Fruit fly (Drosophila melanogaster): ENCODE results near the gene Tsp86D.

Tsp86D gene

dm6 chr3R:10888633-10889519, 20.4 kb downstream of the Tsp86D start (continued):
- TF ChIP-seq CG32532 (GFP tag; IDR thresholded peaks at IDR 0.05) (peak; percentile 73), CG4730 (GFP tag; IDR thresholded peaks at IDR 0.05) (no peak), lmd (GFP tag; IDR thresholded peaks at IDR 0.05) (peak; percentile 47; the same call in 1 of the 2 replicates), CG8924 (tag; optimal IDR thresholded peaks at IDR 0.05) (no peak), CG6791 (GFP tag; IDR thresholded peaks at IDR 0.05; ENCODE audit: partially characterized antibody) (no peak), tx (GFP tag; optimal IDR thresholded peaks at IDR 0.05) (no peak), CG14441 (GFP tag; IDR thresholded peaks at IDR 0.05) (peak; percentile 38; the same call in 1 of the 2 replicates), CG1024 (GFP tag; IDR thresholded peaks at IDR 0.05) (no peak), CG31388 (GFP tag; optimal IDR thresholded peaks at IDR 0.05) (no peak), ken (GFP tag; IDR thresholded peaks at IDR 0.05) (no peak), run (tag; optimal IDR thresholded peaks at IDR 0.05) (no peak), trh (GFP tag; optimal IDR thresholded peaks at IDR 0.05) (no peak), Ptx1 (GFP tag; IDR thresholded peaks at IDR 0.05) (no peak; the same call in 1 of the 2 replicates), CG12219 (GFP tag; optimal IDR thresholded peaks at IDR 0.05) (no peak), so (GFP tag; IDR thresholded peaks at IDR 0.05) (peak; percentile 51; the same call in 1 of the 3 replicates), pfk (GFP tag; optimal IDR thresholded peaks at IDR 0.05) (no peak), Usf (GFP tag; optimal IDR thresholded peaks at IDR 0.05) (no peak), seq (GFP tag; IDR thresholded peaks at IDR 0.05) (peak; percentile 20; the same call in 1 of the 2 replicates), Hr39 (optimal IDR thresholded peaks at IDR 0.05) (no peak), CG9932 (GFP tag; IDR thresholded peaks at IDR 0.05) (peak; percentile 75), CrebB (tag; optimal IDR thresholded peaks at IDR 0.05) (peak; percentile 42), CG6683 (GFP tag; optimal IDR thresholded peaks at IDR 0.05) (no peak), pnt (GFP tag; optimal IDR thresholded peaks at IDR 0.05) (no peak), CG10366 (GFP tag; IDR thresholded peaks at IDR 0.05) (peak; percentile 40), sc (optimal IDR thresholded peaks at IDR 0.05) (no peak), sc (GFP tag; optimal IDR thresholded peaks at IDR 0.05) (no peak), CG18476 (GFP tag; optimal IDR thresholded peaks at IDR 0.05) (no peak), sug (tag; optimal IDR thresholded peaks at IDR 0.05) (peak; percentile 51), Pdp1 (GFP tag; optimal IDR thresholded peaks at IDR 0.05) (peak in 1 of 2 experiments; percentile 70), GATAe (GFP tag; conservative IDR thresholded peaks at IDR 0.05) (no peak), HmgD (GFP tag; optimal IDR thresholded peaks at IDR 0.05) (no peak), en (GFP tag; optimal IDR thresholded peaks at IDR 0.05) (no peak), dmrt11E (tag; optimal IDR thresholded peaks at IDR 0.05) (no peak), Adf1 (GFP tag; IDR thresholded peaks at IDR 0.05) (peak; percentile 52; the same call in 1 of the 2 replicates), sisA (GFP tag; IDR thresholded peaks at IDR 0.05) (no peak; the same call in 1 of the 2 replicates), psq (GFP tag; optimal IDR thresholded peaks at IDR 0.05) (no peak), Mrtf (GFP tag; IDR thresholded peaks at IDR 0.05) (no peak), ems (GFP tag; optimal IDR thresholded peaks at IDR 0.05) (peak; percentile 30), CG18599 (GFP tag; optimal IDR thresholded peaks at IDR 0.05) (peak; percentile 38), CG3838 (GFP tag; optimal IDR thresholded peaks at IDR 0.05) (no peak), CG5245 (GFP tag; optimal IDR thresholded peaks at IDR 0.05) (no peak), CG11456 (GFP tag; IDR thresholded peaks at IDR 0.05) (peak; percentile 54; the same call in 2 of the 3 replicates), CG14965 (GFP tag; optimal IDR thresholded peaks at IDR 0.05; ENCODE audit: borderline replicate concordance) (no peak), CG18764 (GFP tag; optimal IDR thresholded peaks at IDR 0.05) (no peak), Trl (optimal IDR thresholded peaks at IDR 0.05) (peak; percentile 96 to 97), Trl (GFP tag; optimal IDR thresholded peaks at IDR 0.05) (no peak), nerfin-2 (GFP tag; IDR thresholded peaks at IDR 0.05; ENCODE audit: partially characterized antibody) (no peak), croc (GFP tag; conservative IDR thresholded peaks at IDR 0.05) (no peak), CG6272 (GFP tag; IDR thresholded peaks at IDR 0.05) (no peak), ac (GFP tag; optimal IDR thresholded peaks at IDR 0.05) (no peak), crol (GFP tag; IDR thresholded peaks at IDR 0.05) (peak; percentile 98)

Data from whole organism, embryonic.